Fruit fly (Drosophila melanogaster) whole organism: Measurements from ENCODE around the gene CG5181.

ENCODE experiments used
- EcR ChIP-seq, 2 experiments: fragments of >200 bp; optimal IDR thresholded peaks; 2 replicates each; lab custom pipeline; 2017; ENCODE audit warnings: missing biosample characterization in 2 of 2, missing genetic modification characterization in 2 of 2, missing genetic modification reagents in 2 of 2
- pan ChIP-seq: fragments of >200 bp; optimal IDR thresholded peaks from 2 replicates; lab custom pipeline; 2017
- psq ChIP-seq: fragments of >200 bp; optimal IDR thresholded peaks from 2 replicates; lab custom pipeline; 2017
- usp ChIP-seq: fragments of >200 bp; optimal IDR thresholded peaks from 2 replicates; lab custom pipeline; 2017; ENCODE audit warnings: missing biosample characterization, missing genetic modification characterization, mixed read lengths

- TF ChIP-seq usp (GFP tag; lab: Kevin White, UChicago) (no peak), pan (lab: Kevin White, UChicago) (no peak), EcR (GFP tag; optimal IDR thresholded peaks at IDR 0.05; lab: Kevin White, UChicago) (peak in 1 of 2 experiments; percentile 64), psq (lab: Kevin White, UChicago) (peak; percentile 19)
Observed at dm6 chr2L:7424907-7425689, 15.5 kb upstream of the CG5181 start.
